Fruit fly (Drosophila melanogaster): ENCODE results near the gene CG13606.
A peak's percentile ranks its signal among the peaks of the same experiment; 100 is the strongest.

Gene CG13606

dm6 chr3R:24221334-24222302 is 49.2 kb downstream of the CG13606 start, which contains the start of gene twin (continued):
- TF ChIP-seq CG3281 (GFP tag; optimal IDR thresholded peaks at IDR 0.05) = peak; percentile 30
- TF ChIP-seq Ets97D (GFP tag; optimal IDR thresholded peaks at IDR 0.05) = peak; percentile 79
- TF ChIP-seq mam (GFP tag; optimal IDR thresholded peaks at IDR 0.05) = peak; percentile 82
- TF ChIP-seq Dip3 (GFP tag; optimal IDR thresholded peaks at IDR 0.05) = peak; percentile 74
- peak; percentile 30 for TF ChIP-seq Atf3 (GFP tag; optimal IDR thresholded peaks at IDR 0.05)
- peak; percentile 69 for TF ChIP-seq CG32532 (GFP tag; IDR thresholded peaks at IDR 0.05)
- TF ChIP-seq amos (GFP tag; IDR thresholded peaks at IDR 0.05; ENCODE audit: partially characterized antibody) = peak; percentile 65
- TF ChIP-seq wor (GFP tag; IDR thresholded peaks at IDR 0.05) = no peak
- TF ChIP-seq pan (optimal IDR thresholded peaks at IDR 0.05) = no peak
- no peak for TF ChIP-seq pan (GFP tag; optimal IDR thresholded peaks at IDR 0.05 in 1 of 2, IDR thresholded peaks at IDR 0.05 in 1 of 2)
- peak; percentile 39 for TF ChIP-seq D19A (tag; optimal IDR thresholded peaks at IDR 0.05)
- TF ChIP-seq nerfin-1 (tag; optimal IDR thresholded peaks at IDR 0.05) = peak; percentile 31
- TF ChIP-seq Fer3 (tag; optimal IDR thresholded peaks at IDR 0.05) = peak; percentile 52
- no peak for TF ChIP-seq repo (GFP tag; optimal IDR thresholded peaks at IDR 0.05)
- peak; percentile 44 for TF ChIP-seq CG16863 (GFP tag; optimal IDR thresholded peaks at IDR 0.05)
- TF ChIP-seq tup (GFP tag; optimal IDR thresholded peaks at IDR 0.05) = no peak
- peak; percentile 94 for TF ChIP-seq sens (GFP tag)
- TF ChIP-seq Drgx (GFP tag; IDR thresholded peaks at IDR 0.05) = no peak
- no peak for TF ChIP-seq D19B (GFP tag; optimal IDR thresholded peaks at IDR 0.05)
- no peak; the same call in 1 of the 2 replicates for TF ChIP-seq sisA (GFP tag; IDR thresholded peaks at IDR 0.05)
- peak; percentile 72 for TF ChIP-seq CHES-1-like (GFP tag; optimal IDR thresholded peaks at IDR 0.05)
- TF ChIP-seq lilli (GFP tag; optimal IDR thresholded peaks at IDR 0.05) = peak; percentile 86
- TF ChIP-seq rib (GFP tag; IDR thresholded peaks at IDR 0.05) = peak; percentile 56
- TF ChIP-seq Atf-2 (GFP tag; optimal IDR thresholded peaks at IDR 0.05) = peak; percentile 47
- TF ChIP-seq CG7963 (GFP tag; IDR thresholded peaks at IDR 0.05; ENCODE audit: partially characterized antibody) = 0 out of 3 replicates have a peak, but pooled peaks have one; percentile 48
- peak; percentile 45; the same call in 1 of the 2 replicates for TF ChIP-seq CG11247 (GFP tag; IDR thresholded peaks at IDR 0.05)
- no peak for TF ChIP-seq hb (GFP tag; IDR thresholded peaks at IDR 0.05; ENCODE audit: partially characterized antibody)
- TF ChIP-seq fd102C (GFP tag; optimal IDR thresholded peaks at IDR 0.05) = no peak
- no peak for TF ChIP-seq Elba2 (GFP tag; optimal IDR thresholded peaks at IDR 0.05)
- TF ChIP-seq CG9437 (GFP tag; optimal IDR thresholded peaks at IDR 0.05) = peak; percentile 46
- TF ChIP-seq crc (GFP tag; optimal IDR thresholded peaks at IDR 0.05) = no peak
- no peak for TF ChIP-seq eve (GFP tag; optimal IDR thresholded peaks at IDR 0.05)
- TF ChIP-seq CG3065 (GFP tag; optimal IDR thresholded peaks at IDR 0.05) = peak; percentile 29
- TF ChIP-seq E2f1 (GFP tag; IDR thresholded peaks at IDR 0.05) = 0 out of 2 replicates have a peak, but pooled peaks have one; percentile 31
- peak; percentile 21 for TF ChIP-seq CG4820 (GFP tag; optimal IDR thresholded peaks at IDR 0.05)
- 0 out of 2 replicates have a peak, but pooled peaks have one; percentile 25 for TF ChIP-seq CG7372 (GFP tag; IDR thresholded peaks at IDR 0.05)
- TF ChIP-seq Spps (tag; optimal IDR thresholded peaks at IDR 0.05) = peak; percentile 54
- TF ChIP-seq CG2120 (GFP tag; optimal IDR thresholded peaks at IDR 0.05) = peak; percentile 86
- TF ChIP-seq CG18599 (GFP tag; optimal IDR thresholded peaks at IDR 0.05) = peak; percentile 53
- TF ChIP-seq Asciz (GFP tag; optimal IDR thresholded peaks at IDR 0.05) = no peak
- TF ChIP-seq Eip74EF (GFP tag; optimal IDR thresholded peaks at IDR 0.05) = peak in 1 of 2 experiments; percentile 43
- no peak for TF ChIP-seq CG10462 (GFP tag; optimal IDR thresholded peaks at IDR 0.05)
- no peak; the same call in 1 of the 2 replicates for TF ChIP-seq onecut (GFP tag; IDR thresholded peaks at IDR 0.05)
- peak; percentile 24 for TF ChIP-seq CG9797 (GFP tag; optimal IDR thresholded peaks at IDR 0.05)
- TF ChIP-seq CG7786 (GFP tag; optimal IDR thresholded peaks at IDR 0.05) = peak; percentile 67
- peak; percentile 35; the same call in 1 of the 2 replicates for TF ChIP-seq tna (GFP tag; IDR thresholded peaks at IDR 0.05; ENCODE audit: partially characterized antibody)
- TF ChIP-seq unpg (GFP tag; optimal IDR thresholded peaks at IDR 0.05) = peak; percentile 49
- peak; percentile 75 for TF ChIP-seq CG12391 (tag; optimal IDR thresholded peaks at IDR 0.05)

All from whole organism, embryonic.